Worm (Caenorhabditis elegans): ENCODE results near the gene bath-13.

bath-13 gene

ce11 chrII:2488386-2488785 lies 33.5 kb downstream of the bath-13 start, which contains the start of gene F53G2.1:
F53G2.1 (plus strand) TSS chrII:2488686.
- no peak for TF ChIP-seq nhr-25 (tag; optimal IDR thresholded peaks at IDR 0.05; ENCODE audit: borderline replicate concordance, insufficient read depth)
- no peak for TF ChIP-seq nhr-11 (tag; optimal IDR thresholded peaks at IDR 0.05)
- TF ChIP-seq hmg-1.1 (GFP tag; IDR thresholded peaks at IDR 0.05), result no peak
- TF ChIP-seq aly-2 (tag; optimal IDR thresholded peaks at IDR 0.05), result no peak
- TF ChIP-seq ZK337.2 (GFP tag; IDR thresholded peaks at IDR 0.05), result no peak
- TF ChIP-seq R02D3.7 (tag; optimal IDR thresholded peaks at IDR 0.05), result no peak
- TF ChIP-seq fos-1 (tag; optimal IDR thresholded peaks at IDR 0.05), result no peak
- no peak for TF ChIP-seq lin-15B (tag; optimal IDR thresholded peaks at IDR 0.05)
- no peak for TF ChIP-seq ctbp-1 (GFP tag; IDR thresholded peaks at IDR 0.05)
- no peak for TF ChIP-seq dmd-9 (GFP tag; IDR thresholded peaks at IDR 0.05)
- no peak for TF ChIP-seq ceh-44 (GFP tag; IDR thresholded peaks at IDR 0.05)
- TF ChIP-seq ceh-28 (tag; optimal IDR thresholded peaks at IDR 0.05), result no peak
- no peak for TF ChIP-seq php-3 (GFP tag; IDR thresholded peaks at IDR 0.05)
- TF ChIP-seq set-16 (GFP tag; IDR thresholded peaks at IDR 0.05), result no peak
- TF ChIP-seq nhr-76 (tag; optimal IDR thresholded peaks at IDR 0.05), result no peak
- no peak for TF ChIP-seq egl-43 (GFP tag; IDR thresholded peaks at IDR 0.05)
- no peak for TF ChIP-seq skn-1 (tag; optimal IDR thresholded peaks at IDR 0.05)

ce11 chrII:2483507-2483906 lies 38.4 kb downstream of the bath-13 start, which contains the start of gene F53G2.13:
F53G2.13 (plus strand) TSS chrII:2483807.
- TF ChIP-seq unc-62 (GFP tag; optimal IDR thresholded peaks at IDR 0.05 in 1 of 2), result peak in 1 of 2 experiments; percentile 55
- TF ChIP-seq unc-62 (tag; optimal IDR thresholded peaks at IDR 0.05), result no peak
- TF ChIP-seq nhr-42 (GFP tag; IDR thresholded peaks at IDR 0.05), result no peak
- TF ChIP-seq ztf-7 (tag; optimal IDR thresholded peaks at IDR 0.05), result no peak
- no peak for TF ChIP-seq attf-4 (tag; optimal IDR thresholded peaks at IDR 0.05)
- TF ChIP-seq spr-3 (GFP tag; optimal IDR thresholded peaks at IDR 0.05), result no peak
- TF ChIP-seq nhr-237 (tag; optimal IDR thresholded peaks at IDR 0.05), result no peak

ce11 chrII:2481621-2482020 lies 40.2 kb downstream of the bath-13 start, which contains the start of gene F53G2.2:
F53G2.2 (plus strand) TSS chrII:2481921.
- no peak for TF ChIP-seq madf-9 (GFP tag; conservative IDR thresholded peaks at IDR 0.05)
- TF ChIP-seq tag-97 (GFP tag; IDR thresholded peaks at IDR 0.05), result no peak
- TF ChIP-seq cey-2 (tag; optimal IDR thresholded peaks at IDR 0.05; ENCODE audit: borderline replicate concordance, insufficient read depth), result no peak
- TF ChIP-seq sdz-12 (GFP tag; optimal IDR thresholded peaks at IDR 0.05), result no peak
- TF ChIP-seq fkh-10 (GFP tag; optimal IDR thresholded peaks at IDR 0.05), result no peak
- TF ChIP-seq daf-8 (GFP tag; IDR thresholded peaks at IDR 0.05), result no peak
- TF ChIP-seq ztf-11 (tag; optimal IDR thresholded peaks at IDR 0.05), result no peak
- no peak for TF ChIP-seq dmd-8 (GFP tag; IDR thresholded peaks at IDR 0.05)
- no peak for TF ChIP-seq zfp-2 (tag; optimal IDR thresholded peaks at IDR 0.05)

- no peak for TF ChIP-seq ZK337.2 (GFP tag; IDR thresholded peaks at IDR 0.05)
- TF ChIP-seq Y75B8A.6 (GFP tag; IDR thresholded peaks at IDR 0.05), result no peak
- TF ChIP-seq R02D3.7 (tag; optimal IDR thresholded peaks at IDR 0.05), result no peak
- TF ChIP-seq ztf-7 (tag; optimal IDR thresholded peaks at IDR 0.05), result no peak
- no peak for TF ChIP-seq unc-62 (GFP tag; optimal IDR thresholded peaks at IDR 0.05 in 1 of 2)
- no peak for TF ChIP-seq unc-62 (tag; optimal IDR thresholded peaks at IDR 0.05)
- TF ChIP-seq pqm-1 (tag; optimal IDR thresholded peaks at IDR 0.05), result no peak
- no peak for TF ChIP-seq zip-2 (tag; optimal IDR thresholded peaks at IDR 0.05)
- no peak for TF ChIP-seq ceh-28 (tag; optimal IDR thresholded peaks at IDR 0.05)
- TF ChIP-seq unc-130 (GFP tag; optimal IDR thresholded peaks at IDR 0.05), result no peak
- no peak for TF ChIP-seq zfp-3 (GFP tag; conservative IDR thresholded peaks at IDR 0.05)
Observed at ce11 chrII:2480099-2480498, 41.8 kb downstream of the bath-13 start, which contains the start of gene F53G2.3. F53G2.3 (plus strand) TSS chrII:2480399.

Data from whole organism, L4 larva.